Worm (Caenorhabditis elegans): ENCODE data around the gene sym-3.
A peak's percentile ranks its signal among the peaks of the same experiment; 100 is the strongest.

ce11 chrX:5811997-5812562 is 38.5 kb downstream of the sym-3 start:
- TF ChIP-seq lsy-27 (tag; optimal IDR thresholded peaks at IDR 0.05; ENCODE audit: borderline replicate concordance, insufficient read depth) (no peak), athp-1 (tag; optimal IDR thresholded peaks at IDR 0.05) (no peak), lsl-1 (GFP tag; optimal IDR thresholded peaks at IDR 0.05) (no peak), lin-35 (GFP tag; optimal IDR thresholded peaks at IDR 0.05) (no peak), B0261.1 (tag; optimal IDR thresholded peaks at IDR 0.05) (no peak), ccch-3 (GFP tag; optimal IDR thresholded peaks at IDR 0.05) (no peak), lin-40 (tag; optimal IDR thresholded peaks at IDR 0.05) (peak; percentile 17)
